Fruit fly (Drosophila melanogaster) Kc167 (cell line): ENCODE data around the gene ssp6.

ENCODE experiments used
- Myc ChIP-seq: fragments of >200 bp; optimal IDR thresholded peaks from 2 replicates; lab custom pipeline; 2017; ENCODE audit warnings: missing external identifiers
- insv ChIP-seq: fragments of >200 bp; optimal IDR thresholded peaks from 3 replicates; lab custom pipeline; 2018; ENCODE audit warnings: missing external identifiers
- psq ChIP-seq: fragments of >200 bp; optimal IDR thresholded peaks from 2 replicates; lab custom pipeline; 2017; ENCODE audit warnings: missing external identifiers

DNA sequence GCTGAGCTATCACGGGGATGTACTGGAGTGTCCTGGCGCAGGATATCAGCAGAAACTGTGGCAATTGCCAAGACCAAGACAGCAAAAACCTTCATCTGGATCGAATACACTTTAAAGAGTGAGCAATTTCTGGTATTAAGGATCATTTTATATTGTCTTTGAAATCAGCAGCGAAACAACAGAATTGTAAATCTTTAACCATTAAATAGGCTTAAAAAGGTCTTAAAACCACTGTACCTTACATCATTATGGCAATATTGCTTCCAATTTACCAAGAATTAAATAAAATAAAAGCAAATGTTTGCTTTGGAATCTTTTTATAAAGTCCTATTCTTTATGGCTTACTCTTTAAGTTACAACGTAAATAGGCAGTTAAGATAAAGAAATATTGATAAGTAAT lies 42.0 kb upstream of the ssp6 start, which contains the start of gene CG10477:
- no peak for TF ChIP-seq psq
- TF ChIP-seq insv = no peak
- TF ChIP-seq Myc = no peak
